Worm (Caenorhabditis elegans): ENCODE data around the gene srh-116.

ce11 chrV:17258868-17259267 lies 3.9 kb upstream of the srh-116 start, which contains the start of gene fbxa-85:
- no peak for TF ChIP-seq unc-130 (GFP tag; optimal IDR thresholded peaks at IDR 0.05)
- TF ChIP-seq ztf-28 (GFP tag; IDR thresholded peaks at IDR 0.05), result no peak
- TF ChIP-seq ztf-25 (GFP tag; IDR thresholded peaks at IDR 0.05), result no peak
- no peak for TF ChIP-seq tbx-9 (tag; optimal IDR thresholded peaks at IDR 0.05; ENCODE audit: borderline replicate concordance)
- no peak for TF ChIP-seq atf-7 (tag; optimal IDR thresholded peaks at IDR 0.05)
- no peak for TF ChIP-seq nhr-80 (tag; optimal IDR thresholded peaks at IDR 0.05)
- TF ChIP-seq dpl-1 (GFP tag; optimal IDR thresholded peaks at IDR 0.05), result no peak
- TF ChIP-seq snpc-4 (GFP tag; optimal IDR thresholded peaks at IDR 0.05), result no peak
- no peak for TF ChIP-seq snpc-4 (tag; optimal IDR thresholded peaks at IDR 0.05)
- TF ChIP-seq sptf-2 (GFP tag; optimal IDR thresholded peaks at IDR 0.05), result no peak
- TF ChIP-seq egl-44 (GFP tag; IDR thresholded peaks at IDR 0.05), result no peak
- TF ChIP-seq ceh-91 (GFP tag; IDR thresholded peaks at IDR 0.05), result no peak
- no peak for TF ChIP-seq unc-62 (GFP tag; optimal IDR thresholded peaks at IDR 0.05)
- TF ChIP-seq rec-8 (tag; optimal IDR thresholded peaks at IDR 0.05), result no peak
